Fruit fly (Drosophila melanogaster) whole organism, embryonic: ENCODE measurements around the gene Ugt37A2.

Experiments used
- ATbp ChIP-seq: fragments of 200-800 bp; sonication (Bioruptor generic); optimal IDR thresholded peaks from 2 replicates; lab custom pipeline; 2017; ENCODE audit warnings: missing biosample characterization, mild to moderate bottlenecking, missing genetic modification characterization, missing genetic modification reagents
- Atf3 ChIP-seq: fragments of 200-800 bp; sonication (Bioruptor generic); optimal IDR thresholded peaks from 3 replicates; lab custom pipeline; 2016; ENCODE audit warnings: missing biosample characterization, missing genetic modification characterization
- CG10543 ChIP-seq: fragments of 200-800 bp; sonication (Bioruptor generic); optimal IDR thresholded peaks from 3 replicates; lab custom pipeline; 2017; ENCODE audit warnings: missing biosample characterization, mild to moderate bottlenecking, missing genetic modification characterization, moderate library complexity
- CG11504 ChIP-seq: fragments of 200-800 bp; sonication (Bioruptor generic); optimal IDR thresholded peaks from 3 replicates; lab custom pipeline; 2019; ENCODE audit warnings: missing biosample characterization, mild to moderate bottlenecking, missing genetic modification characterization, moderate library complexity
- CG11696 ChIP-seq: fragments of 200-800 bp; sonication (Bioruptor generic); IDR thresholded peaks from 2 replicates; pipeline ENCODE4 v1.3.6; 2022; ENCODE audit warnings: missing biosample characterization, missing genetic modification characterization
- CG12659 ChIP-seq: fragments of 200-800 bp; sonication (Bioruptor generic); optimal IDR thresholded peaks from 3 replicates; lab custom pipeline; 2017; ENCODE audit warnings: mild to moderate bottlenecking, missing biosample characterization, missing genetic modification reagents, missing genetic modification characterization
- CG14014 ChIP-seq: fragments of 200-800 bp; sonication (Bioruptor generic); IDR thresholded peaks from 2 replicates; pipeline ENCODE4 v1.3.6; 2022; ENCODE audit warnings: missing biosample characterization, missing genetic modification characterization
- CG14710 ChIP-seq: fragments of 200-800 bp; sonication (Bioruptor generic); optimal IDR thresholded peaks from 3 replicates; lab custom pipeline; 2019; ENCODE audit warnings: missing biosample characterization, mild to moderate bottlenecking, missing genetic modification characterization, moderate library complexity
- CG17612 ChIP-seq: fragments of 200-800 bp; sonication (Bioruptor generic); IDR thresholded peaks from 2 replicates; pipeline ENCODE4 v1.3.6; 2022; ENCODE audit warnings: missing biosample characterization, missing genetic modification characterization
- CG18599 ChIP-seq: fragments of 200-800 bp; sonication (Bioruptor generic); optimal IDR thresholded peaks from 3 replicates; lab custom pipeline; 2017; ENCODE audit warnings: missing biosample characterization, missing genetic modification characterization, mild to moderate bottlenecking, moderate library complexity, missing genetic modification reagents
- CG2202 ChIP-seq: fragments of 200-800 bp; sonication (Bioruptor generic); optimal IDR thresholded peaks from 2 replicates; lab custom pipeline; 2018; ENCODE audit warnings: missing biosample characterization, mild to moderate bottlenecking, missing genetic modification characterization
- CG2678 ChIP-seq: fragments of 200-800 bp; sonication (Bioruptor generic); optimal IDR thresholded peaks from 3 replicates; lab custom pipeline; 2019; ENCODE audit warnings: missing biosample characterization, mild to moderate bottlenecking, missing genetic modification characterization, moderate library complexity
- CG2889 ChIP-seq: fragments of 200-800 bp; sonication (Bioruptor generic); IDR thresholded peaks from 3 replicates; pipeline ENCODE4 v1.3.6; 2022; ENCODE audit warnings: missing biosample characterization, missing genetic modification characterization
- CG3065 ChIP-seq: fragments of 200-800 bp; sonication (Bioruptor generic); optimal IDR thresholded peaks from 2 replicates; lab custom pipeline; 2016; ENCODE audit warnings: missing biosample characterization, missing genetic modification characterization
- CG32532 ChIP-seq: fragments of 200-800 bp; sonication (Bioruptor generic); IDR thresholded peaks from 2 replicates; pipeline ENCODE4 v1.3.6; 2022; ENCODE audit warnings: missing biosample characterization, missing genetic modification characterization
- CG32767 ChIP-seq: fragments of 200-800 bp; sonication (Bioruptor generic); IDR thresholded peaks from 2 replicates; pipeline ENCODE4 v1.3.6; 2022; ENCODE audit warnings: missing biosample characterization, missing genetic modification characterization
- CG33213 ChIP-seq: fragments of 200-800 bp; sonication (Bioruptor generic); optimal IDR thresholded peaks from 3 replicates; lab custom pipeline; 2016; ENCODE audit warnings: missing biosample characterization, missing genetic modification characterization
- CG34376 ChIP-seq: fragments of 200-800 bp; sonication (Bioruptor generic); optimal IDR thresholded peaks from 2 replicates; lab custom pipeline; 2018; ENCODE audit warnings: missing biosample characterization, mild to moderate bottlenecking, missing genetic modification characterization
- CG3838 ChIP-seq: fragments of 200-800 bp; sonication (Bioruptor generic); optimal IDR thresholded peaks from 3 replicates; lab custom pipeline; 2016; ENCODE audit warnings: missing biosample characterization, missing genetic modification characterization
- CG4360 ChIP-seq: fragments of 200-800 bp; sonication (Bioruptor generic); IDR thresholded peaks from 2 replicates; pipeline ENCODE4 v1.3.6; 2022; ENCODE audit warnings: missing biosample characterization, missing genetic modification characterization
- CG4854 ChIP-seq: fragments of 200-800 bp; sonication (Bioruptor generic); optimal IDR thresholded peaks from 2 replicates; lab custom pipeline; 2016; ENCODE audit warnings: missing biosample characterization, missing genetic modification characterization, inconsistent platforms
- CG5245 ChIP-seq: fragments of 200-800 bp; sonication (Bioruptor generic); optimal IDR thresholded peaks from 3 replicates; lab custom pipeline; 2016; ENCODE audit warnings: missing biosample characterization, missing genetic modification characterization
- CG7839 ChIP-seq: fragments of 200-800 bp; sonication (Bioruptor generic); optimal IDR thresholded peaks from 3 replicates; lab custom pipeline; 2018; ENCODE audit warnings: missing biosample characterization, mild to moderate bottlenecking, missing genetic modification characterization, moderate library complexity
- CG8089 ChIP-seq: fragments of 200-800 bp; sonication (Bioruptor generic); optimal IDR thresholded peaks from 3 replicates; lab custom pipeline; 2016; ENCODE audit warnings: missing biosample characterization, missing genetic modification characterization
- CG8359 ChIP-seq: fragments of 200-800 bp; sonication (Bioruptor generic); optimal IDR thresholded peaks from 2 replicates; lab custom pipeline; 2017; ENCODE audit warnings: missing biosample characterization, mild to moderate bottlenecking, missing genetic modification characterization, borderline replicate concordance
- CG8388 ChIP-seq: fragments of 200-800 bp; sonication (Bioruptor generic); optimal IDR thresholded peaks from 2 replicates; lab custom pipeline; 2019; ENCODE audit warnings: missing biosample characterization, mild to moderate bottlenecking, missing genetic modification characterization, moderate library complexity
- CG9215 ChIP-seq: fragments of 200-800 bp; sonication (Bioruptor generic); IDR thresholded peaks from 2 replicates; pipeline ENCODE4 v1.3.6; 2022; ENCODE audit warnings: missing biosample characterization, missing genetic modification characterization
- CG9797 ChIP-seq: fragments of 200-800 bp; sonication (Bioruptor generic); optimal IDR thresholded peaks from 3 replicates; lab custom pipeline; 2018; ENCODE audit warnings: missing biosample characterization, mild to moderate bottlenecking, missing genetic modification characterization
- CrebB ChIP-seq: fragments of 200-800 bp; sonication (Bioruptor generic); optimal IDR thresholded peaks from 3 replicates; lab custom pipeline; 2018; ENCODE audit warnings: missing biosample characterization, mild to moderate bottlenecking, missing genetic modification characterization
- Ets97D ChIP-seq: fragments of 200-800 bp; sonication (Bioruptor generic); optimal IDR thresholded peaks from 3 replicates; lab custom pipeline; 2016; ENCODE audit warnings: missing biosample characterization, missing genetic modification characterization
- H2.0 ChIP-seq: fragments of 200-800 bp; sonication (Bioruptor generic); IDR thresholded peaks from 2 replicates; pipeline ENCODE4 v1.3.6; 2022; ENCODE audit warnings: missing biosample characterization, missing genetic modification characterization
- HHEX ChIP-seq: fragments of 200-800 bp; sonication (Bioruptor generic); optimal IDR thresholded peaks from 3 replicates; lab custom pipeline; 2017; ENCODE audit warnings: missing biosample characterization, mild to moderate bottlenecking, missing genetic modification characterization, missing genetic modification reagents
- Hey ChIP-seq: fragments of 200-800 bp; sonication (Bioruptor generic); optimal IDR thresholded peaks from 3 replicates; lab custom pipeline; 2018; ENCODE audit warnings: missing biosample characterization, mild to moderate bottlenecking, missing genetic modification characterization
- Max ChIP-seq: fragments of 200-800 bp; sonication (Bioruptor generic); optimal IDR thresholded peaks from 2 replicates; lab custom pipeline; 2016; ENCODE audit warnings: missing biosample characterization, mild to moderate bottlenecking, missing genetic modification characterization
- Oli ChIP-seq: fragments of 200-800 bp; sonication (Bioruptor generic); optimal IDR thresholded peaks from 2 replicates; lab custom pipeline; 2018; ENCODE audit warnings: missing biosample characterization, mild to moderate bottlenecking, missing genetic modification characterization, moderate library complexity
- Ravus ChIP-seq: fragments of 200-800 bp; sonication (Bioruptor generic); IDR thresholded peaks from 2 replicates; pipeline ENCODE4 v1.3.6; 2022; ENCODE audit warnings: missing biosample characterization, missing genetic modification characterization
- Xbp1 ChIP-seq: fragments of 200-800 bp; sonication (Bioruptor generic); optimal IDR thresholded peaks from 3 replicates; lab custom pipeline; 2016; ENCODE audit warnings: missing biosample characterization, mild to moderate bottlenecking, missing genetic modification characterization
- abd-A ChIP-seq: fragments of 200-800 bp; sonication (Bioruptor generic); optimal IDR thresholded peaks from 3 replicates; lab custom pipeline; 2019; ENCODE audit warnings: missing biosample characterization, mild to moderate bottlenecking, missing genetic modification characterization, moderate library complexity
- ase ChIP-seq: fragments of 200-800 bp; sonication (Bioruptor generic); IDR thresholded peaks from 3 replicates; pipeline ENCODE4 v1.3.6; 2022; ENCODE audit warnings: missing biosample characterization, missing genetic modification characterization
- crc ChIP-seq: fragments of 200-800 bp; sonication (Bioruptor generic); optimal IDR thresholded peaks from 2 replicates; lab custom pipeline; 2016; ENCODE audit warnings: missing biosample characterization, missing genetic modification characterization
- dan ChIP-seq: fragments of 200-800 bp; sonication (Bioruptor generic); IDR thresholded peaks from 2 replicates; pipeline ENCODE4 v1.3.6; 2022; ENCODE audit warnings: missing biosample characterization, missing genetic modification characterization
- disco-r ChIP-seq: fragments of 200-800 bp; sonication (Bioruptor generic); optimal IDR thresholded peaks from 2 replicates; lab custom pipeline; 2016; ENCODE audit warnings: missing biosample characterization, missing genetic modification characterization
- grn ChIP-seq: fragments of 200-800 bp; sonication (Bioruptor generic); optimal IDR thresholded peaks from 3 replicates; lab custom pipeline; 2017; ENCODE audit warnings: missing biosample characterization, missing genetic modification characterization
- kay ChIP-seq: fragments of 200-800 bp; sonication (Bioruptor generic); optimal IDR thresholded peaks from 2 replicates; lab custom pipeline; 2016; ENCODE audit warnings: missing biosample characterization, missing genetic modification characterization
- lmd ChIP-seq: fragments of 200-800 bp; sonication (Bioruptor generic); IDR thresholded peaks from 2 replicates; pipeline ENCODE4 v1.3.6; 2022; ENCODE audit warnings: missing biosample characterization, missing genetic modification characterization
- org-1 ChIP-seq: fragments of 200-800 bp; sonication (Bioruptor generic); optimal IDR thresholded peaks from 2 replicates; lab custom pipeline; 2017; ENCODE audit warnings: missing biosample characterization, missing genetic modification characterization
- p53 ChIP-seq: fragments of 200-800 bp; sonication (Bioruptor generic); optimal IDR thresholded peaks from 2 replicates; lab custom pipeline; 2016; ENCODE audit warnings: missing biosample characterization, missing genetic modification characterization
- pb ChIP-seq: fragments of 200-800 bp; sonication (Bioruptor generic); optimal IDR thresholded peaks from 3 replicates; lab custom pipeline; 2016; ENCODE audit warnings: missing biosample characterization, missing genetic modification characterization
- row ChIP-seq: fragments of 200-800 bp; sonication (Bioruptor generic); IDR thresholded peaks from 3 replicates; pipeline ENCODE4 v1.3.6; 2022; ENCODE audit warnings: missing biosample characterization, missing genetic modification characterization
- so ChIP-seq: fragments of 200-800 bp; sonication (Bioruptor generic); IDR thresholded peaks from 3 replicates; pipeline ENCODE4 v1.3.6; 2022; ENCODE audit warnings: missing biosample characterization, missing genetic modification characterization
- sqz ChIP-seq: fragments of 200-800 bp; sonication (Bioruptor generic); optimal IDR thresholded peaks from 3 replicates; lab custom pipeline; 2018; ENCODE audit warnings: missing biosample characterization, mild to moderate bottlenecking, missing genetic modification characterization
- toy ChIP-seq: fragments of 200-800 bp; sonication (Bioruptor generic); IDR thresholded peaks from 2 replicates; pipeline ENCODE4 v1.3.6; 2022; ENCODE audit warnings: missing biosample characterization, missing genetic modification characterization

Ugt37A2 gene

dm6 chr3R:12697571-12698039 is 41.8 kb upstream of the Ugt37A2 start (continued):
- TF ChIP-seq CG10543 (peak; percentile 16), H2.0 (GFP tag; lab: Robert Waterston, UW) (no peak), HHEX (GFP tag; lab: Kevin White, UChicago) (no peak), CG18599 (GFP tag; lab: Kevin White, UChicago) (no peak), dan (no peak), row (GFP tag; lab: Robert Waterston, UW) (0 out of 3 replicates have a peak, but pooled peaks have one; percentile 12), ATbp (GFP tag; lab: Kevin White, UChicago) (no peak), Oli (tag; lab: Kevin White, UChicago) (no peak), CG4854 (GFP tag; lab: Kevin White, UChicago) (no peak), CG8089 (GFP tag; lab: Kevin White, UChicago) (no peak), CG5245 (GFP tag; lab: Kevin White, UChicago) (no peak), crc (GFP tag; lab: Kevin White, UChicago) (no peak), lmd (GFP tag; lab: Robert Waterston, UW) (no peak), Xbp1 (GFP tag; lab: Kevin White, UChicago) (no peak), CG2889 (no peak), sqz (GFP tag; lab: Kevin White, UChicago) (no peak), disco-r (GFP tag; lab: Kevin White, UChicago) (no peak), abd-A (no peak), CG34376 (GFP tag; lab: Kevin White, UChicago) (peak; percentile 37), org-1 (GFP tag; lab: Kevin White, UChicago) (no peak), p53 (GFP tag; lab: Kevin White, UChicago) (no peak), CG2678 (tag; lab: Kevin White, UChicago) (no peak), grn (GFP tag; lab: Kevin White, UChicago) (no peak), CG3838 (GFP tag; lab: Kevin White, UChicago) (no peak), CG3065 (no peak), Ravus (no peak), CG14710 (peak; percentile 65), CG11504 (tag; lab: Kevin White, UChicago) (no peak), Atf3 (GFP tag; lab: Kevin White, UChicago) (no peak), pb (GFP tag; lab: Kevin White, UChicago) (no peak), kay (GFP tag; lab: Kevin White, UChicago) (peak; percentile 63), Ets97D (GFP tag; lab: Kevin White, UChicago) (peak; percentile 63), CG8359 (no peak), CG8388 (GFP tag; lab: Kevin White, UChicago) (no peak), CG7839 (tag; lab: Kevin White, UChicago) (no peak), CG9797 (GFP tag; lab: Kevin White, UChicago) (peak; percentile 99), CG12659 (peak; percentile 68), CG33213 (GFP tag; lab: Kevin White, UChicago) (peak; percentile 32), CG32532 (GFP tag; lab: Robert Waterston, UW) (no peak), CG11696 (GFP tag; lab: Robert Waterston, UW) (no peak), CG14014 (no peak), CG2202 (tag; lab: Kevin White, UChicago) (no peak), CrebB (peak; percentile 4), CG9215 (GFP tag; lab: Robert Waterston, UW) (no peak), Max (GFP tag; lab: Kevin White, UChicago) (no peak), CG32767 (GFP tag; lab: Robert Waterston, UW) (peak; percentile 45; the same call in 1 of the 2 replicates), so (no peak), Hey (tag; lab: Kevin White, UChicago) (no peak), ase (GFP tag; lab: Robert Waterston, UW) (no peak), CG17612 (GFP tag; lab: Robert Waterston, UW) (no peak), toy (GFP tag; lab: Robert Waterston, UW) (no peak), CG4360 (GFP tag; lab: Robert Waterston, UW) (no peak)
